Fruit fly (Drosophila melanogaster): ENCODE measurements around the gene Indy.

- TF ChIP-seq Clk (GFP tag; optimal IDR thresholded peaks at IDR 0.05) (peak; percentile 12), CG12768 (GFP tag; optimal IDR thresholded peaks at IDR 0.05) (no peak), ovo (GFP tag; optimal IDR thresholded peaks at IDR 0.05) (no peak), Hr96 (GFP tag; optimal IDR thresholded peaks at IDR 0.05) (no peak), CG11617 (GFP tag; optimal IDR thresholded peaks at IDR 0.05) (no peak), Crg-1 (GFP tag; optimal IDR thresholded peaks at IDR 0.05) (no peak), kay (GFP tag; ENCODE audit: borderline replicate concordance) (peak; percentile 83), CG1620 (GFP tag; optimal IDR thresholded peaks at IDR 0.05) (no peak), pad (GFP tag; optimal IDR thresholded peaks at IDR 0.05) (no peak), CG33017 (tag; optimal IDR thresholded peaks at IDR 0.05) (no peak)
Measured at dm6 chr3L:18789203-18790018, 56.7 kb downstream of the Indy start.
